Fruit fly (Drosophila melanogaster) whole organism, embryonic: ENCODE results near the gene CG8312.

Experiments used
- CG10565 ChIP-seq: fragments of 200-800 bp; sonication (Bioruptor generic); optimal IDR thresholded peaks from 3 replicates; lab custom pipeline; 2016; ENCODE audit warnings: missing biosample characterization, mild to moderate bottlenecking, missing genetic modification characterization
- CG11560 ChIP-seq: fragments of 200-800 bp; sonication (Bioruptor generic); IDR thresholded peaks from 3 replicates; pipeline ENCODE4 v1.3.6; 2022; ENCODE audit warnings: missing biosample characterization, missing genetic modification characterization
- CG12104 ChIP-seq: fragments of 200-800 bp; sonication (Bioruptor generic); optimal IDR thresholded peaks from 3 replicates; lab custom pipeline; 2016; ENCODE audit warnings: missing biosample characterization, missing genetic modification characterization
- CG12769 ChIP-seq: fragments of 200-800 bp; sonication (Bioruptor generic); optimal IDR thresholded peaks from 2 replicates; lab custom pipeline; 2019; ENCODE audit warnings: missing biosample characterization, mild to moderate bottlenecking, missing genetic modification characterization, moderate library complexity
- CG14014 ChIP-seq: fragments of 200-800 bp; sonication (Bioruptor generic); IDR thresholded peaks from 2 replicates; pipeline ENCODE4 v1.3.6; 2022; ENCODE audit warnings: missing biosample characterization, missing genetic modification characterization
- CG14050 ChIP-seq: fragments of 200-800 bp; sonication (Bioruptor generic); IDR thresholded peaks from 3 replicates; pipeline ENCODE4 v1.3.6; 2022; ENCODE audit warnings: missing biosample characterization, missing genetic modification characterization
- CG14965 ChIP-seq: fragments of 200-800 bp; sonication (Bioruptor generic); optimal IDR thresholded peaks from 2 replicates; lab custom pipeline; 2016; ENCODE audit warnings: missing biosample characterization, missing genetic modification characterization, borderline replicate concordance
- CG1602 ChIP-seq: fragments of 200-800 bp; sonication (Bioruptor generic); optimal IDR thresholded peaks from 3 replicates; lab custom pipeline; 2016; ENCODE audit warnings: missing biosample characterization, missing genetic modification characterization
- CG16863 ChIP-seq: fragments of 200-800 bp; sonication (Bioruptor generic); optimal IDR thresholded peaks from 3 replicates; lab custom pipeline; 2016; ENCODE audit warnings: missing biosample characterization, missing genetic modification characterization
- CG18764 ChIP-seq: fragments of 200-800 bp; sonication (Bioruptor generic); optimal IDR thresholded peaks from 3 replicates; lab custom pipeline; 2016; ENCODE audit warnings: missing biosample characterization, missing genetic modification characterization
- CG3847 ChIP-seq: fragments of 200-800 bp; sonication (Bioruptor generic); IDR thresholded peaks from 2 replicates; pipeline ENCODE4 v1.3.6; 2022; ENCODE audit warnings: missing biosample characterization, missing genetic modification characterization
- CG4404 ChIP-seq: fragments of 200-800 bp; sonication (Bioruptor generic); IDR thresholded peaks from 2 replicates; pipeline ENCODE4 v1.3.6; 2022; ENCODE audit warnings: missing biosample characterization, missing genetic modification characterization
- CG4730 ChIP-seq: fragments of 200-800 bp; sonication (Bioruptor generic); IDR thresholded peaks from 2 replicates; pipeline ENCODE4 v1.3.6; 2022; ENCODE audit warnings: missing biosample characterization, missing genetic modification characterization
- CG6765 ChIP-seq: fragments of 200-800 bp; sonication (Bioruptor generic); optimal IDR thresholded peaks from 3 replicates; lab custom pipeline; 2017; ENCODE audit warnings: missing biosample characterization, mild to moderate bottlenecking, missing genetic modification characterization
- CG7271 ChIP-seq: fragments of 200-800 bp; sonication (Bioruptor generic); optimal IDR thresholded peaks from 2 replicates; lab custom pipeline; 2018; ENCODE audit warnings: missing biosample characterization, mild to moderate bottlenecking, missing genetic modification characterization, moderate library complexity
- CG7372 ChIP-seq: fragments of 200-800 bp; sonication (Bioruptor generic); IDR thresholded peaks from 2 replicates; pipeline ENCODE4 v1.3.6; 2022; ENCODE audit warnings: missing biosample characterization, missing genetic modification characterization
- CG8388 ChIP-seq: fragments of 200-800 bp; sonication (Bioruptor generic); optimal IDR thresholded peaks from 2 replicates; lab custom pipeline; 2019; ENCODE audit warnings: missing biosample characterization, mild to moderate bottlenecking, missing genetic modification characterization, moderate library complexity
- CG9817 ChIP-seq: fragments of 200-800 bp; sonication (Bioruptor generic); optimal IDR thresholded peaks from 2 replicates; lab custom pipeline; 2018; ENCODE audit warnings: missing biosample characterization, mild to moderate bottlenecking, missing genetic modification characterization, moderate library complexity
- CoRest ChIP-seq: fragments of 200-800 bp; sonication (Bioruptor generic); optimal IDR thresholded peaks from 3 replicates; lab custom pipeline; 2018; ENCODE audit warnings: missing biosample characterization, mild to moderate bottlenecking, missing genetic modification characterization, moderate library complexity
- Doc2 ChIP-seq: fragments of 200-800 bp; sonication (Bioruptor generic); IDR thresholded peaks from 2 replicates; pipeline ENCODE4 v1.3.6; 2022; ENCODE audit warnings: missing biosample characterization, missing genetic modification characterization
- Dref ChIP-seq: fragments of 200-800 bp; sonication (Bioruptor generic); IDR thresholded peaks from 2 replicates; pipeline ENCODE4 v1.3.6; 2022; ENCODE audit warnings: missing biosample characterization, missing genetic modification characterization
- Fer3 ChIP-seq: fragments of 200-800 bp; sonication (Bioruptor generic); optimal IDR thresholded peaks from 2 replicates; lab custom pipeline; 2018; ENCODE audit warnings: missing biosample characterization, mild to moderate bottlenecking, missing genetic modification characterization, moderate library complexity
- Hand ChIP-seq: fragments of 200-800 bp; sonication (Bioruptor generic); optimal IDR thresholded peaks from 2 replicates; lab custom pipeline; 2017; ENCODE audit warnings: mild to moderate bottlenecking, missing biosample characterization, missing genetic modification reagents, missing genetic modification characterization
- HmgZ ChIP-seq: fragments of 200-800 bp; sonication (Bioruptor generic); optimal IDR thresholded peaks from 2 replicates; lab custom pipeline; 2018; ENCODE audit warnings: missing biosample characterization, mild to moderate bottlenecking, missing genetic modification characterization
- Hsf ChIP-seq: fragments of 200-800 bp; sonication (Bioruptor generic); optimal IDR thresholded peaks from 3 replicates; lab custom pipeline; 2016; ENCODE audit warnings: missing biosample characterization, missing genetic modification characterization
- Nf-YC ChIP-seq: fragments of 200-800 bp; optimal IDR thresholded peaks from 3 replicates; lab custom pipeline; 2019; ENCODE audit warnings: missing biosample characterization, mild to moderate bottlenecking, missing genetic modification characterization, moderate library complexity
- Oaz ChIP-seq: fragments of 200-800 bp; sonication (Bioruptor generic); IDR thresholded peaks from 2 replicates; pipeline ENCODE4 v1.3.6; 2022; ENCODE audit warnings: missing biosample characterization, missing genetic modification characterization
- Six4 ChIP-seq: fragments of 200-800 bp; sonication (Bioruptor generic); optimal IDR thresholded peaks from 2 replicates; lab custom pipeline; 2016; ENCODE audit warnings: missing biosample characterization, missing genetic modification characterization
- Stat92E ChIP-seq, 3 experiments: fragments of >200 bp in 2 of 3; fragments of 200-800 bp in 1 of 3; sonication (Bioruptor generic) in 1 of 3; optimal IDR thresholded peaks; 2 replicates each; lab custom pipeline; 2017 to 2019; ENCODE audit warnings: missing biosample characterization in 3 of 3, missing genetic modification characterization in 3 of 3, mild to moderate bottlenecking in 1 of 3, moderate library complexity in 1 of 3
- ac ChIP-seq: fragments of 200-800 bp; sonication (Bioruptor generic); optimal IDR thresholded peaks from 3 replicates; lab custom pipeline; 2017; ENCODE audit warnings: missing biosample characterization, mild to moderate bottlenecking, missing genetic modification characterization
- ase ChIP-seq: fragments of 200-800 bp; sonication (Bioruptor generic); IDR thresholded peaks from 3 replicates; pipeline ENCODE4 v1.3.6; 2022; ENCODE audit warnings: missing biosample characterization, missing genetic modification characterization
- bowl ChIP-seq: fragments of 200-800 bp; sonication (Bioruptor generic); IDR thresholded peaks from 2 replicates; pipeline ENCODE4 v1.3.6; 2022; ENCODE audit warnings: missing biosample characterization, missing genetic modification characterization
- cato ChIP-seq: fragments of 200-800 bp; sonication (Bioruptor generic); optimal IDR thresholded peaks from 2 replicates; lab custom pipeline; 2016; ENCODE audit warnings: missing biosample characterization, missing genetic modification characterization, borderline replicate concordance
- ci ChIP-seq: fragments of 200-800 bp; sonication (Bioruptor generic); IDR thresholded peaks from 3 replicates; pipeline ENCODE4 v1.3.6; 2022; ENCODE audit warnings: missing biosample characterization, missing genetic modification characterization
- crp ChIP-seq, 2 experiments: fragments of 200-800 bp; sonication (Bioruptor generic); optimal IDR thresholded peaks; 2 replicates in 1 of 2; 3 replicates in 1 of 2; lab custom pipeline; 2017; ENCODE audit warnings: missing biosample characterization in 2 of 2, missing genetic modification characterization in 2 of 2, mild to moderate bottlenecking in 1 of 2, moderate library complexity in 1 of 2
- danr ChIP-seq: fragments of 200-800 bp; sonication (Bioruptor generic); IDR thresholded peaks from 2 replicates; pipeline ENCODE4 v1.3.6; 2022; ENCODE audit warnings: missing biosample characterization, missing genetic modification characterization
- eve ChIP-seq, 2 experiments: fragments of >200 bp; optimal IDR thresholded peaks; 2 replicates each; lab custom pipeline; 2017; ENCODE audit warnings: missing biosample characterization in 2 of 2, missing genetic modification characterization in 2 of 2
- eyg ChIP-seq: fragments of 200-800 bp; sonication (Bioruptor generic); optimal IDR thresholded peaks from 3 replicates; lab custom pipeline; 2016; ENCODE audit warnings: missing biosample characterization, missing genetic modification characterization
- gcm ChIP-seq: fragments of 200-800 bp; sonication (Bioruptor generic); optimal IDR thresholded peaks from 2 replicates; lab custom pipeline; 2019; ENCODE audit warnings: missing biosample characterization, mild to moderate bottlenecking, missing genetic modification characterization, moderate library complexity
- grau ChIP-seq: fragments of 200-800 bp; optimal IDR thresholded peaks from 3 replicates; lab custom pipeline; 2019; ENCODE audit warnings: missing biosample characterization, mild to moderate bottlenecking, missing genetic modification characterization, moderate library complexity
- jing ChIP-seq: fragments of 200-800 bp; sonication (Bioruptor generic); optimal IDR thresholded peaks from 2 replicates; lab custom pipeline; 2018; ENCODE audit warnings: missing biosample characterization, mild to moderate bottlenecking, missing genetic modification characterization
- jumu ChIP-seq: fragments of 200-800 bp; sonication (Bioruptor generic); optimal IDR thresholded peaks from 3 replicates; lab custom pipeline; 2016; ENCODE audit warnings: missing biosample characterization, missing genetic modification characterization
- kni ChIP-seq: fragments of 200-800 bp; sonication (Bioruptor generic); optimal IDR thresholded peaks from 3 replicates; lab custom pipeline; 2017; ENCODE audit warnings: mild to moderate bottlenecking, missing biosample characterization, missing genetic modification reagents, missing genetic modification characterization
- lilli ChIP-seq: fragments of 200-800 bp; sonication (Bioruptor generic); optimal IDR thresholded peaks from 3 replicates; lab custom pipeline; 2016; ENCODE audit warnings: missing biosample characterization, missing genetic modification characterization
- lmd ChIP-seq: fragments of 200-800 bp; sonication (Bioruptor generic); IDR thresholded peaks from 2 replicates; pipeline ENCODE4 v1.3.6; 2022; ENCODE audit warnings: missing biosample characterization, missing genetic modification characterization
- luna ChIP-seq: fragments of 200-800 bp; sonication (Bioruptor generic); optimal IDR thresholded peaks from 2 replicates; lab custom pipeline; 2016; ENCODE audit warnings: missing biosample characterization, missing genetic modification characterization
- pho ChIP-seq: fragments of 200-800 bp; sonication (Bioruptor generic); optimal IDR thresholded peaks from 2 replicates; lab custom pipeline; 2016; ENCODE audit warnings: missing biosample characterization, missing genetic modification characterization
- row ChIP-seq: fragments of 200-800 bp; sonication (Bioruptor generic); IDR thresholded peaks from 3 replicates; pipeline ENCODE4 v1.3.6; 2022; ENCODE audit warnings: missing biosample characterization, missing genetic modification characterization
- sd ChIP-seq: fragments of 200-800 bp; sonication (Bioruptor generic); optimal IDR thresholded peaks from 3 replicates; lab custom pipeline; 2018; ENCODE audit warnings: missing biosample characterization, mild to moderate bottlenecking, missing genetic modification characterization, moderate library complexity
- ssp ChIP-seq: fragments of 200-800 bp; sonication (Bioruptor generic); IDR thresholded peaks from 2 replicates; pipeline ENCODE4 v1.3.6; 2022; ENCODE audit warnings: missing biosample characterization, missing genetic modification characterization
- twi ChIP-seq: fragments of 200-800 bp; optimal IDR thresholded peaks from 2 replicates; lab custom pipeline; 2019; ENCODE audit warnings: missing biosample characterization, mild to moderate bottlenecking, missing genetic modification characterization, moderate library complexity
- tx ChIP-seq: fragments of 200-800 bp; sonication (Bioruptor generic); optimal IDR thresholded peaks from 2 replicates; lab custom pipeline; 2016; ENCODE audit warnings: missing biosample characterization, missing genetic modification characterization

CG8312 gene

DNA sequence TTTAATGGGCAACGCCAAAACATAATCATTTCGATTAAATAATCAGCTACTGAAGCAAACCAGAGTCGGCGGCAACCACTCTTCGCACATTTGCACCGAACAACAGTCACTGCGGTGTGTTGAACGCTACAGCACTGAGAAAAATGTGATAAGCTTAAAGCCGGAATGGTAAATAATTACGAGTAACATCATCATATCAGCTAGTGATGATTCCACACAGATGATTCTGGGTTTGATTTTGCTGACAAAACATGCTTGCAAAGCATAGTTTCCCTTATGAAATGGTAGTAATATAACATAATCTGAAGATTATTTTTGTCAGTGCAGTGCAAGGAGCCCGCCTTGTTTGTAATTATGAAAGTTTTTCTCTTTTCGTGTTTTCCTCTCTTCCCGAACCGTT is 7.0 kb downstream of the CG8312 start (continued):
- TF ChIP-seq CG1602 (GFP tag; lab: Kevin White, UChicago) (peak; percentile 49), CG16863 (GFP tag; lab: Kevin White, UChicago) (peak; percentile 59), Six4 (GFP tag; lab: Kevin White, UChicago) (no peak), cato (no peak), lilli (GFP tag; lab: Kevin White, UChicago) (peak; percentile 47), CG18764 (GFP tag; lab: Kevin White, UChicago) (peak; percentile 13), CG14965 (GFP tag; lab: Kevin White, UChicago) (no peak), HmgZ (tag; lab: Kevin White, UChicago) (no peak), bowl (GFP tag; lab: Robert Waterston, UW) (no peak), row (GFP tag; lab: Robert Waterston, UW) (peak; percentile 58; the same call in 2 of the 3 replicates), Stat92E (GFP tag; optimal IDR thresholded peaks at IDR 0.05; lab: Kevin White, UChicago) (no peak), CG4730 (GFP tag; lab: Robert Waterston, UW) (no peak), CG9817 (tag; lab: Kevin White, UChicago) (no peak), Oaz (GFP tag; lab: Robert Waterston, UW) (no peak), Doc2 (GFP tag; lab: Robert Waterston, UW) (no peak), kni (GFP tag; lab: Kevin White, UChicago) (no peak), danr (GFP tag; lab: Robert Waterston, UW) (no peak), ac (GFP tag; lab: Kevin White, UChicago) (no peak), grau (tag; lab: Kevin White, UChicago) (peak; percentile 63), CoRest (tag; lab: Kevin White, UChicago) (peak; percentile 54), tx (GFP tag; lab: Kevin White, UChicago) (no peak), eve (GFP tag; optimal IDR thresholded peaks at IDR 0.05; lab: Kevin White, UChicago) (peak in 1 of 2 experiments; percentile 85), gcm (peak; percentile 45), Hand (no peak), CG7271 (tag; lab: Kevin White, UChicago) (no peak), ci (GFP tag; lab: Robert Waterston, UW) (peak; percentile 75; the same call in 2 of the 3 replicates), Dref (GFP tag; lab: Robert Waterston, UW) (no peak), crp (GFP tag; optimal IDR thresholded peaks at IDR 0.05; lab: Kevin White, UChicago) (no peak), eyg (GFP tag; lab: Kevin White, UChicago) (no peak), CG8388 (GFP tag; lab: Kevin White, UChicago) (peak; percentile 66), jumu (GFP tag; lab: Kevin White, UChicago) (peak; percentile 50), CG14014 (GFP tag; lab: Robert Waterston, UW) (no peak), ssp (peak; percentile 33; the same call in 1 of the 2 replicates), CG6765 (GFP tag; lab: Kevin White, UChicago) (no peak), pho (GFP tag; lab: Kevin White, UChicago) (no peak), CG10565 (GFP tag; lab: Kevin White, UChicago) (no peak), Hsf (peak; percentile 36), luna (GFP tag; lab: Kevin White, UChicago) (no peak), CG14050 (no peak), Fer3 (no peak), jing (GFP tag; lab: Kevin White, UChicago) (peak; percentile 54), CG11560 (tag; lab: Robert Waterston, UW) (no peak), CG3847 (GFP tag; lab: Robert Waterston, UW) (no peak), CG12769 (peak; percentile 51), sd (tag; lab: Kevin White, UChicago) (no peak), CG4404 (GFP tag; lab: Robert Waterston, UW) (peak; percentile 58), twi (tag; lab: Kevin White, UChicago) (peak; percentile 9), Nf-YC (no peak), CG7372 (GFP tag; lab: Robert Waterston, UW) (no peak), CG12104 (GFP tag; lab: Kevin White, UChicago) (no peak), ase (GFP tag; lab: Robert Waterston, UW) (no peak), lmd (GFP tag; lab: Robert Waterston, UW) (peak; percentile 44; the same call in 1 of the 2 replicates)
